Fruit fly (Drosophila melanogaster) S2 (cell line): Measurements from ENCODE around the gene vito.

Experiments used
- CG8478 ChIP-seq: fragments of >200 bp; optimal IDR thresholded peaks from 2 replicates; lab custom pipeline; 2018
- CTCF ChIP-seq, 2 experiments: fragments of >200 bp; optimal IDR thresholded peaks; 2 replicates each; lab custom pipeline; 2018

DNA sequence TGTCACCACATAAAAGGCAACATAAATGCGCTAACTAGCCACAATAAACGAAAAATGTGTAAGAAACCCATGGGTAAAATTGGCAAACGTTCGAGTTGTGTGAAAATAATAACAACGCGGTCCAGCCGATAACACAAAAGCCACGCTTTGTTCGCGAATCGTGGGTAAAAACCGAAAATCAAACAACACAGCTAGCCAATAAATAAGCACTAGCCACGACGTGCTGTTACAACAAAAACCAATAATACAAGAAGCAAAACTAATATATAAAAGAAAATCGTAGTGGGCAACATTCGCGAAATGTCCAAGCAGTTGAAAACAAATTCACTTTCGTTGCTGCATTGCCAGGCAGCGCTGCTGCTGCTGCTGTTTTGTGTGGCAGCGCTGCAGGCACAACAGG is 25.6 kb upstream of the vito start, which contains the start of gene CG42272:
- TF ChIP-seq CG8478 (lab: Kevin White, UChicago) (no peak), CTCF (optimal IDR thresholded peaks at IDR 0.05; lab: Kevin White, UChicago) (no peak)
